Worm (Caenorhabditis elegans) whole organism, L2 larva: Measurements from ENCODE around the gene chil-14.

Experiments used
- F13H6.1 ChIP-seq: sonication (generic microtip); optimal IDR thresholded peaks from 2 replicates; lab custom pipeline; 2016; ENCODE audit warnings: missing genetic modification characterization, missing compliant biosample characterization
- R02D3.7 ChIP-seq: fragments of 150-350 bp; optimal IDR thresholded peaks from 2 replicates; lab custom pipeline; 2014; ENCODE audit warnings: missing biosample characterization, missing genetic modification characterization
- elt-1 ChIP-seq: fragments of 150-350 bp; optimal IDR thresholded peaks from 2 replicates; lab custom pipeline; 2014; ENCODE audit warnings: missing biosample characterization, missing genetic modification characterization
- lin-39 ChIP-seq: fragments of 150-350 bp; optimal IDR thresholded peaks from 2 replicates; lab custom pipeline; 2014; ENCODE audit warnings: missing biosample characterization, missing genetic modification reagents, missing genetic modification characterization

ce11 chrV:1486031-1486430 lies 31.2 kb downstream of the chil-14 start:
- TF ChIP-seq elt-1 (tag; lab: Kevin White, UChicago), result no peak
- TF ChIP-seq R02D3.7, result no peak
- no peak for TF ChIP-seq F13H6.1
- TF ChIP-seq lin-39 (tag; lab: Kevin White, UChicago), result no peak
